Fruit fly (Drosophila melanogaster) Kc167 (cell line): ENCODE measurements around the gene CG42502.

Source experiments
- Myc ChIP-seq: fragments of >200 bp; optimal IDR thresholded peaks from 2 replicates; lab custom pipeline; 2017; ENCODE audit warnings: missing external identifiers
- Sin3A ChIP-seq: fragments of >200 bp; optimal IDR thresholded peaks from 2 replicates; lab custom pipeline; 2018; ENCODE audit warnings: missing external identifiers
- h ChIP-seq: fragments of >200 bp; optimal IDR thresholded peaks from 3 replicates; lab custom pipeline; 2018; ENCODE audit warnings: missing external identifiers
- insv ChIP-seq: fragments of >200 bp; optimal IDR thresholded peaks from 3 replicates; lab custom pipeline; 2018; ENCODE audit warnings: missing external identifiers
- psq ChIP-seq: fragments of >200 bp; optimal IDR thresholded peaks from 2 replicates; lab custom pipeline; 2017; ENCODE audit warnings: missing external identifiers
- ttk ChIP-seq: sonication (Bioruptor generic); optimal IDR thresholded peaks from 2 replicates; lab custom pipeline; 2017; ENCODE audit warnings: missing external identifiers

Gene CG42502

dm6 chr2L:18765760-18766159, 45.3 kb downstream of the CG42502 start:
- TF ChIP-seq h (no peak), Myc (lab: Kevin White, UChicago) (no peak), Sin3A (no peak), ttk (lab: Kevin White, UChicago) (no peak), insv (lab: Kevin White, UChicago) (no peak), psq (lab: Kevin White, UChicago) (no peak)
